Worm (Caenorhabditis elegans) whole organism, L4 larva: ENCODE results near the gene gstk-1.

Experiments used
- daf-16 ChIP-seq, 3 experiments: sonication (generic microtip); optimal IDR thresholded peaks; 2 replicates each; lab custom pipeline; 2016 to 2017; ENCODE audit warnings: missing genetic modification characterization in 3 of 3, missing genetic modification reagents in 3 of 3, mild to moderate bottlenecking in 2 of 3, missing compliant biosample characterization in 2 of 3, missing biosample characterization in 1 of 3, moderate library complexity in 1 of 3
- hif-1 ChIP-seq, 2 experiments: sonication (generic microtip); optimal IDR thresholded peaks; 2 replicates each; lab custom pipeline; 2016 to 2017; ENCODE audit warnings: missing compliant biosample characterization in 2 of 2, missing genetic modification characterization in 2 of 2, missing genetic modification reagents in 2 of 2, missing genotype in 2 of 2, mild to moderate bottlenecking in 1 of 2
- jun-1 ChIP-seq: fragments of 150-350 bp; optimal IDR thresholded peaks from 2 replicates; lab custom pipeline; 2014; ENCODE audit warnings: missing biosample characterization, missing genetic modification reagents, missing genetic modification characterization
- lin-13 ChIP-seq: fragments of 150-350 bp; optimal IDR thresholded peaks from 2 replicates; lab custom pipeline; 2014; ENCODE audit warnings: missing biosample characterization, missing genetic modification reagents, missing genetic modification characterization
- lin-38 ChIP-seq: fragments of 200-800 bp; sonication (Bioruptor generic); IDR thresholded peaks from 2 replicates; pipeline ENCODE4 v1.3.6; 2022; ENCODE audit warnings: missing genetic modification reagents, missing genetic modification characterization, missing compliant biosample characterization
- lin-39 ChIP-seq: fragments of 150-350 bp; optimal IDR thresholded peaks from 2 replicates; lab custom pipeline; 2014; ENCODE audit warnings: missing biosample characterization, missing genetic modification reagents, missing genetic modification characterization
- madf-9 ChIP-seq: fragments of 200-800 bp; sonication (Bioruptor generic); conservative IDR thresholded peaks from 2 replicates; pipeline ENCODE4 v1.3.6; 2022; ENCODE audit warnings: missing genetic modification reagents, missing genetic modification characterization, missing compliant biosample characterization
- nhr-10 ChIP-seq: fragments of 150-350 bp; optimal IDR thresholded peaks from 2 replicates; lab custom pipeline; 2014; ENCODE audit warnings: missing biosample characterization, missing genetic modification characterization
- nhr-11 ChIP-seq: fragments of 150-350 bp; optimal IDR thresholded peaks from 2 replicates; lab custom pipeline; 2014; ENCODE audit warnings: missing biosample characterization, missing genetic modification characterization
- nhr-111 ChIP-seq: fragments of 200-800 bp; sonication (Bioruptor generic); optimal IDR thresholded peaks from 2 replicates; lab custom pipeline; 2018; ENCODE audit warnings: mild to moderate bottlenecking, missing genetic modification characterization, missing compliant biosample characterization
- nhr-6 ChIP-seq: fragments of 150-350 bp; optimal IDR thresholded peaks from 2 replicates; lab custom pipeline; 2014; ENCODE audit warnings: missing biosample characterization, missing genetic modification characterization
- snpc-4 ChIP-seq: fragments of 150-350 bp; optimal IDR thresholded peaks from 2 replicates; lab custom pipeline; 2014; ENCODE audit warnings: missing biosample characterization, missing genetic modification characterization
- unc-130 ChIP-seq: sonication (generic microtip); optimal IDR thresholded peaks from 2 replicates; lab custom pipeline; 2016; ENCODE audit warnings: missing genetic modification reagents, missing genetic modification characterization, missing compliant biosample characterization
- unc-39 ChIP-seq: sonication (generic microtip); optimal IDR thresholded peaks from 2 replicates; lab custom pipeline; 2017; ENCODE audit warnings: missing biosample characterization, missing genetic modification characterization

DNA sequence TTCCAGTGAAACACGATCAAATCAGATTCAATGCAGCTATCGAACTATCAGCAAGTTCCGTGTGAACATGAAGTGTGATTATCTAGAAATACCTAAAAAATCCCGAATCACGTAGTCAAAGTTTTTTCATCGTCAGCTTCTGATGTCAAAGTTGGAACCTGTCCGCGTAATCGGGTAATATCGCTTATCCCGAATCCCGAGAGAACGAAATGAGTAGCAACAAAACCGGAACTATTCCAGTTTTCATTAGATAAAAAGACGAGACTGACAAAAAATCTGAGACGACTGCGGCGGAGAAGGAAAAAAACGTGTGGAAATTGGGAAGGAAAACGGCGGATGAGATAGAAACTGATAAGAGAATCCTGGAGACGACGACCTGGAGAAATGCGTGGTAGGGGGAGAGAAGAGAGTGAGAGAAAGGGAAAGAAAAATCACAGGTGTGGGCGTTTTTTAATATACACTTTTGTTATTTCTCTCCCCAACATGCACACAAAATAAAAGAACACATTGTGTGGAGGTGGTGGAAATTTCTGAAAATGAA is 36.4 kb upstream of the gstk-1 start:
- TF ChIP-seq madf-9 (GFP tag; lab: Robert Waterston, UW) (no peak), lin-38 (GFP tag; lab: Robert Waterston, UW) (peak; percentile 7; the same call in 1 of the 2 replicates), nhr-6 (tag; lab: Kevin White, UChicago) (no peak), nhr-10 (tag; lab: Kevin White, UChicago) (no peak), snpc-4 (no peak), lin-13 (GFP tag; lab: Kevin White, UChicago) (no peak), unc-39 (tag; lab: Kevin White, UChicago) (no peak), daf-16 (GFP tag; optimal IDR thresholded peaks at IDR 0.05; lab: Kevin White, UChicago) (no peak), daf-16 (tag; optimal IDR thresholded peaks at IDR 0.05; lab: Kevin White, UChicago) (no peak), nhr-11 (tag; lab: Kevin White, UChicago) (peak; percentile 24), lin-39 (tag; lab: Kevin White, UChicago) (no peak), jun-1 (tag; lab: Kevin White, UChicago) (no peak), hif-1 (tag; optimal IDR thresholded peaks at IDR 0.05; lab: Kevin White, UChicago) (peak in 1 of 2 experiments; percentile 0), unc-130 (GFP tag; lab: Kevin White, UChicago) (no peak), nhr-111 (no peak)
